Fruit fly (Drosophila melanogaster): ENCODE results near the gene CG6216.

Gene CG6216

dm6 chr3L:11113198-11114197, 37.1 kb downstream of the CG6216 start, which contains the start of gene Sod1:
Gene Sod1, minus strand, starts transcription at chr3L:11113740.
- TF ChIP-seq psq (optimal IDR thresholded peaks at IDR 0.05) = no peak
- TF ChIP-seq Dll (optimal IDR thresholded peaks at IDR 0.05) = no peak
- TF ChIP-seq EcR (GFP tag; optimal IDR thresholded peaks at IDR 0.05) = no peak
- no peak for TF ChIP-seq CG8478 (optimal IDR thresholded peaks at IDR 0.05)
- TF ChIP-seq pan (optimal IDR thresholded peaks at IDR 0.05) = no peak
- no peak for TF ChIP-seq usp (GFP tag; optimal IDR thresholded peaks at IDR 0.05)

- TF ChIP-seq pan (optimal IDR thresholded peaks at IDR 0.05) (no peak), CG8478 (optimal IDR thresholded peaks at IDR 0.05) (no peak), usp (GFP tag; optimal IDR thresholded peaks at IDR 0.05) (no peak), Dll (optimal IDR thresholded peaks at IDR 0.05) (no peak), EcR (GFP tag; optimal IDR thresholded peaks at IDR 0.05) (no peak), psq (optimal IDR thresholded peaks at IDR 0.05) (no peak)
These were observed 38.2 kb downstream of the CG6216 start for dm6 chr3L:11112427-11112826.

- TF ChIP-seq EcR (GFP tag; optimal IDR thresholded peaks at IDR 0.05) = no peak
- TF ChIP-seq pan (optimal IDR thresholded peaks at IDR 0.05) = no peak
- no peak for TF ChIP-seq psq (optimal IDR thresholded peaks at IDR 0.05)
- no peak for TF ChIP-seq Dll (optimal IDR thresholded peaks at IDR 0.05)
- TF ChIP-seq CG8478 (optimal IDR thresholded peaks at IDR 0.05) = no peak
- no peak for TF ChIP-seq usp (GFP tag; optimal IDR thresholded peaks at IDR 0.05)
These were observed 41.1 kb downstream of the CG6216 start, which contains the start of the genes CG34012 and emei for dm6 chr3L:11109454-11109853. Gene CG34012, minus strand, starts transcription at chr3L:11109505. Gene emei, plus strand, starts transcription at chr3L:11109690.

dm6 chr3L:11107935-11108334, 42.6 kb downstream of the CG6216 start, which contains the start of gene CG12522:
Gene CG12522, plus strand, starts transcription at chr3L:11108235.
- no peak for TF ChIP-seq psq (optimal IDR thresholded peaks at IDR 0.05)
- no peak for TF ChIP-seq usp (GFP tag; optimal IDR thresholded peaks at IDR 0.05)
- TF ChIP-seq EcR (GFP tag; optimal IDR thresholded peaks at IDR 0.05) = no peak
- no peak for TF ChIP-seq Dll (optimal IDR thresholded peaks at IDR 0.05)
- TF ChIP-seq pan (optimal IDR thresholded peaks at IDR 0.05) = no peak
- TF ChIP-seq CG8478 (optimal IDR thresholded peaks at IDR 0.05) = no peak

- no peak for TF ChIP-seq usp (GFP tag; optimal IDR thresholded peaks at IDR 0.05)
- no peak for TF ChIP-seq Dll (optimal IDR thresholded peaks at IDR 0.05)
- TF ChIP-seq CG8478 (optimal IDR thresholded peaks at IDR 0.05) = no peak
- no peak for TF ChIP-seq EcR (GFP tag; optimal IDR thresholded peaks at IDR 0.05)
- TF ChIP-seq psq (optimal IDR thresholded peaks at IDR 0.05) = no peak
- no peak for TF ChIP-seq pan (optimal IDR thresholded peaks at IDR 0.05)
These were observed 43.2 kb downstream of the CG6216 start, which contains the start of gene CG32073 for dm6 chr3L:11107432-11107831. Gene CG32073, minus strand, starts transcription at chr3L:11107582.

- no peak for TF ChIP-seq usp (GFP tag; optimal IDR thresholded peaks at IDR 0.05)
These were observed 46.8 kb downstream of the CG6216 start, which contains the start of gene CG32071 for dm6 chr3L:11103773-11104172. Gene CG32071, minus strand, starts transcription at chr3L:11103873.

dm6 chr3L:11102930-11103329, 47.7 kb downstream of the CG6216 start, which contains the start of gene Elo68alpha:
Gene Elo68alpha, minus strand, starts transcription at chr3L:11103030.
- TF ChIP-seq CG8478 (optimal IDR thresholded peaks at IDR 0.05) (no peak), pan (optimal IDR thresholded peaks at IDR 0.05) (no peak), usp (GFP tag; optimal IDR thresholded peaks at IDR 0.05) (no peak), Dll (optimal IDR thresholded peaks at IDR 0.05) (no peak), EcR (GFP tag; optimal IDR thresholded peaks at IDR 0.05) (no peak), psq (optimal IDR thresholded peaks at IDR 0.05) (no peak)

dm6 chr3L:11101598-11101997, 49.0 kb downstream of the CG6216 start, which contains the start of gene Elo68beta:
Gene Elo68beta, minus strand, starts transcription at chr3L:11101698.
- TF ChIP-seq usp (GFP tag; optimal IDR thresholded peaks at IDR 0.05) (no peak), pan (optimal IDR thresholded peaks at IDR 0.05) (no peak), CG8478 (optimal IDR thresholded peaks at IDR 0.05) (no peak), Dll (optimal IDR thresholded peaks at IDR 0.05) (no peak), EcR (GFP tag; optimal IDR thresholded peaks at IDR 0.05) (no peak), psq (optimal IDR thresholded peaks at IDR 0.05) (no peak)
